Worm (Caenorhabditis elegans) whole organism, L4/young adult: ENCODE data around the gene Y70C5A.2.
"Not testable (repeated sequence)": the region's sequence is repeated elsewhere in the genome, so short reads cannot be mapped to it uniquely, and the experiment has no call there.

Experiments
- W03F9.2 ChIP-seq: fragments of 150-350 bp; optimal IDR thresholded peaks from 2 replicates; lab custom pipeline; 2014; ENCODE audit warnings: missing biosample characterization, missing genetic modification characterization
- him-1 ChIP-seq: sonication (generic microtip); optimal IDR thresholded peaks from 2 replicates; lab custom pipeline; 2016; ENCODE audit warnings: missing genotype, missing genetic modification reagents, missing genetic modification characterization, missing compliant biosample characterization

DNA sequence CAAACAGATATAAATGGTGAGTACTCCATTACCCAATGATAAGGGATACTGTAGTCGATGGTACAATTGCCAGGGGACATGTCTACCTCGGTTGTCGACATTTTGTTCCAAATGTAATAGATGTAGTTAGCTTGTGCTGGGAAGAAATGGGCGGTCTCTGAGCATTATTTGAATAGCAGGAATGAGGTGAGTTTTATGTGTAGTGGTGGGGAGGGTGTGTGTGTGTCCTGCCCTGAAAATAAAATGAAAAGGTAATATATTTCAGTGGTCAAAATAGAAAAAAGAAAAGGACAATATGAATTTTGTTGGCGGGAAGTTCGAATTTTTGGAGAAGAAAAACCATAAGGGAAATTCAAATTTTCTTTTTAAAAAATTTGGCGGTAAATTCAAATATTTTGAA lies 37.8 kb upstream of the Y70C5A.2 start, which contains the start of gene Y70C5B.2:
- TF ChIP-seq W03F9.2 (tag; lab: Kevin White, UChicago); him-1: not testable (repeated sequence)
